Worm (Caenorhabditis elegans): ENCODE measurements around the gene F36H1.3.

The F36H1.3 gene

ce11 chrIV:11030117-11030516 is 19.8 kb upstream of the F36H1.3 start:
- no peak for TF ChIP-seq unc-62 (GFP tag; optimal IDR thresholded peaks at IDR 0.05)

- TF ChIP-seq unc-62 (GFP tag; optimal IDR thresholded peaks at IDR 0.05) = no peak
Measured at ce11 chrIV:11030893-11031292, 19.0 kb upstream of the F36H1.3 start, which contains the start of gene hrg-4. Gene hrg-4, minus strand, starts transcription at chrIV:11030993.

ce11 chrIV:11031640-11032039 is 18.3 kb upstream of the F36H1.3 start:
- TF ChIP-seq unc-62 (GFP tag; optimal IDR thresholded peaks at IDR 0.05) = no peak

- no peak for TF ChIP-seq unc-62 (GFP tag; optimal IDR thresholded peaks at IDR 0.05)
Measured at ce11 chrIV:11032288-11032687, 17.6 kb upstream of the F36H1.3 start, which contains the start of gene hrg-6. Gene hrg-6, plus strand, starts transcription at chrIV:11032588.

ce11 chrIV:11036222-11036621 is 13.7 kb upstream of the F36H1.3 start, which contains the start of gene fkb-1:
Gene fkb-1, plus strand, starts transcription at chrIV:11036582.
- no peak for TF ChIP-seq unc-62 (GFP tag; optimal IDR thresholded peaks at IDR 0.05)

- TF ChIP-seq unc-62 (GFP tag; optimal IDR thresholded peaks at IDR 0.05) = no peak
Measured at ce11 chrIV:11037118-11037719, 12.7 kb upstream of the F36H1.3 start.

ce11 chrIV:11038218-11038617 is 11.7 kb upstream of the F36H1.3 start:
- no peak for TF ChIP-seq unc-62 (GFP tag; optimal IDR thresholded peaks at IDR 0.05)

ce11 chrIV:11038618-11038664 is 11.5 kb upstream of the F36H1.3 start, which contains the start of gene kdin-1:
Gene kdin-1, plus strand, starts transcription at chrIV:11038655.
- TF ChIP-seq unc-62 (GFP tag; optimal IDR thresholded peaks at IDR 0.05) = no peak

- no peak for TF ChIP-seq unc-62 (GFP tag; optimal IDR thresholded peaks at IDR 0.05)
Measured at ce11 chrIV:11038665-11039064, 11.3 kb upstream of the F36H1.3 start.

ce11 chrIV:11044377-11044776 is 5.6 kb upstream of the F36H1.3 start:
- TF ChIP-seq unc-62 (GFP tag; optimal IDR thresholded peaks at IDR 0.05) = no peak

ce11 chrIV:11048871-11049270 is 1.1 kb upstream of the F36H1.3 start, which contains the start of gene F36H1.11:
Gene F36H1.11, plus strand, starts transcription at chrIV:11049171.
- TF ChIP-seq unc-62 (GFP tag; optimal IDR thresholded peaks at IDR 0.05) = no peak

- no peak for TF ChIP-seq unc-62 (GFP tag; optimal IDR thresholded peaks at IDR 0.05)
Measured at ce11 chrIV:11051963-11052362, 2.0 kb downstream of the F36H1.3 start.

- no peak for TF ChIP-seq unc-62 (GFP tag; optimal IDR thresholded peaks at IDR 0.05)
Measured at ce11 chrIV:11053652-11054317, 3.9 kb downstream of the F36H1.3 start, which contains the start of the genes F36H1.12 and lin-3. Gene F36H1.12, minus strand, starts transcription at chrIV:11053702. Gene lin-3, plus strand, starts transcription at chrIV:11054308.

- TF ChIP-seq unc-62 (GFP tag; optimal IDR thresholded peaks at IDR 0.05) = no peak
Measured at ce11 chrIV:11062984-11063613, 13.2 kb downstream of the F36H1.3 start.

- no peak for TF ChIP-seq unc-62 (GFP tag; optimal IDR thresholded peaks at IDR 0.05)
Measured at ce11 chrIV:11063962-11064361, 14.0 kb downstream of the F36H1.3 start, which contains the start of gene ttr-16. Gene ttr-16, minus strand, starts transcription at chrIV:11064137.

ce11 chrIV:11067003-11067402 is 17.1 kb downstream of the F36H1.3 start, which contains the start of gene ttr-17:
Gene ttr-17, minus strand, starts transcription at chrIV:11067026.
- no peak for TF ChIP-seq unc-62 (GFP tag; optimal IDR thresholded peaks at IDR 0.05)

- no peak for TF ChIP-seq unc-62 (GFP tag; optimal IDR thresholded peaks at IDR 0.05)
Measured at ce11 chrIV:11068314-11068713, 18.4 kb downstream of the F36H1.3 start.

Measured in whole organism, dauer.